Fruit fly (Drosophila melanogaster) whole organism, pupa: ENCODE data around the gene Ire1.

Experiments used
- CG10348 ChIP-seq: fragments of 200-800 bp; sonication (Bioruptor generic); IDR thresholded peaks from 2 replicates; pipeline ENCODE4 v1.3.6; 2022; ENCODE audit warnings: missing biosample characterization, missing genetic modification characterization
- CG12605 ChIP-seq: fragments of 200-800 bp; sonication (Bioruptor generic); IDR thresholded peaks from 2 replicates; pipeline ENCODE4 v1.3.6; 2022; ENCODE audit warnings: missing biosample characterization, missing genetic modification characterization
- CG13204 ChIP-seq: fragments of 200-800 bp; sonication (Bioruptor generic); optimal IDR thresholded peaks from 2 replicates; lab custom pipeline; 2018; ENCODE audit warnings: missing biosample characterization, mild to moderate bottlenecking, missing genetic modification characterization, moderate library complexity
- CG14655 ChIP-seq: fragments of 200-800 bp; sonication (Bioruptor generic); optimal IDR thresholded peaks from 3 replicates; lab custom pipeline; 2017; ENCODE audit warnings: mild to moderate bottlenecking, missing biosample characterization, missing genetic modification reagents, missing genetic modification characterization
- CG15710 ChIP-seq: fragments of 200-800 bp; sonication (Bioruptor generic); optimal IDR thresholded peaks from 2 replicates; lab custom pipeline; 2018; ENCODE audit warnings: missing biosample characterization, mild to moderate bottlenecking, missing genetic modification characterization, moderate library complexity
- CG17806 ChIP-seq: fragments of 200-800 bp; sonication (Bioruptor generic); optimal IDR thresholded peaks from 2 replicates; lab custom pipeline; 2018; ENCODE audit warnings: missing biosample characterization, mild to moderate bottlenecking, missing genetic modification characterization, moderate library complexity
- CG32121 ChIP-seq: fragments of 200-800 bp; sonication (Bioruptor generic); IDR thresholded peaks from 2 replicates; pipeline ENCODE4 v1.3.6; 2022; ENCODE audit warnings: missing biosample characterization, missing genetic modification characterization
- CG34367 ChIP-seq: fragments of 200-800 bp; sonication (Bioruptor generic); optimal IDR thresholded peaks from 2 replicates; lab custom pipeline; 2018; ENCODE audit warnings: missing biosample characterization, mild to moderate bottlenecking, missing genetic modification characterization
- CG4496 ChIP-seq: fragments of 200-800 bp; sonication (Bioruptor generic); IDR thresholded peaks from 3 replicates; pipeline ENCODE4 v1.3.6; 2022; ENCODE audit warnings: missing biosample characterization, missing genetic modification characterization
- CG8159 ChIP-seq: fragments of 200-800 bp; sonication (Bioruptor generic); optimal IDR thresholded peaks from 3 replicates; lab custom pipeline; 2018; ENCODE audit warnings: missing biosample characterization, mild to moderate bottlenecking, missing genetic modification characterization, moderate library complexity
- CG8301 ChIP-seq: fragments of 200-800 bp; sonication (Bioruptor generic); optimal IDR thresholded peaks from 2 replicates; lab custom pipeline; 2018; ENCODE audit warnings: missing biosample characterization, mild to moderate bottlenecking, missing genetic modification characterization
- CG9948 ChIP-seq: fragments of 200-800 bp; sonication (Bioruptor generic); optimal IDR thresholded peaks from 2 replicates; lab custom pipeline; 2018; ENCODE audit warnings: missing biosample characterization, mild to moderate bottlenecking, missing genetic modification characterization, moderate library complexity
- D1 ChIP-seq: fragments of 200-800 bp; sonication (Bioruptor generic); optimal IDR thresholded peaks from 2 replicates; lab custom pipeline; 2018; ENCODE audit warnings: missing biosample characterization, mild to moderate bottlenecking, missing genetic modification characterization, moderate library complexity
- EcR ChIP-seq: fragments of 200-800 bp; sonication (Bioruptor generic); optimal IDR thresholded peaks from 3 replicates; lab custom pipeline; 2019; ENCODE audit warnings: missing biosample characterization, missing genetic modification characterization, mild to moderate bottlenecking, moderate library complexity, missing genetic modification reagents
- Ets98B ChIP-seq: fragments of 200-800 bp; sonication (Bioruptor generic); IDR thresholded peaks from 2 replicates; pipeline ENCODE4 v1.3.6; 2022; ENCODE audit warnings: missing biosample characterization, missing genetic modification characterization
- Pif1A ChIP-seq: fragments of 200-800 bp; sonication (Bioruptor generic); optimal IDR thresholded peaks from 3 replicates; lab custom pipeline; 2016; ENCODE audit warnings: missing biosample characterization, missing genetic modification characterization
- Pif1B ChIP-seq: fragments of 200-800 bp; sonication (Bioruptor generic); optimal IDR thresholded peaks from 3 replicates; lab custom pipeline; 2016; ENCODE audit warnings: missing biosample characterization, missing genetic modification characterization
- Snoo ChIP-seq: fragments of 200-800 bp; sonication (Bioruptor generic); optimal IDR thresholded peaks from 3 replicates; lab custom pipeline; 2017; ENCODE audit warnings: missing biosample characterization, mild to moderate bottlenecking, missing genetic modification characterization, inconsistent platforms
- fd96Ca ChIP-seq: fragments of 200-800 bp; sonication (Bioruptor generic); IDR thresholded peaks from 3 replicates; pipeline ENCODE4 v1.3.6; 2022; ENCODE audit warnings: missing biosample characterization, missing genetic modification characterization
- gl ChIP-seq: fragments of 200-800 bp; sonication (Bioruptor generic); optimal IDR thresholded peaks from 2 replicates; lab custom pipeline; 2018; ENCODE audit warnings: missing biosample characterization, mild to moderate bottlenecking, missing genetic modification characterization
- rn ChIP-seq: fragments of 200-800 bp; sonication (Bioruptor generic); IDR thresholded peaks from 2 replicates; pipeline ENCODE4 v1.3.6; 2022; ENCODE audit warnings: missing biosample characterization, missing genetic modification characterization

The Ire1 gene

dm6 chr3R:19905932-19906439, 44.9 kb upstream of the Ire1 start:
- TF ChIP-seq Pif1B (peak; percentile 69), CG8159 (tag; lab: Kevin White, UChicago) (peak; percentile 84), Ets98B (GFP tag; lab: Robert Waterston, UW) (peak; percentile 83), CG14655 (GFP tag; lab: Kevin White, UChicago) (peak; percentile 83), rn (GFP tag; lab: Robert Waterston, UW) (no peak; the same call in 1 of the 2 replicates), fd96Ca (GFP tag; lab: Robert Waterston, UW) (peak; percentile 92), D1 (tag; lab: Kevin White, UChicago) (no peak), CG4496 (GFP tag; lab: Robert Waterston, UW) (peak; percentile 94), CG17806 (tag; lab: Kevin White, UChicago) (peak; percentile 78), CG15710 (tag; lab: Kevin White, UChicago) (peak; percentile 85), CG9948 (tag; lab: Kevin White, UChicago) (peak; percentile 78), Snoo (tag; lab: Kevin White, UChicago) (peak; percentile 87), CG32121 (GFP tag; lab: Robert Waterston, UW) (peak; percentile 91), CG12605 (peak; percentile 77), CG34367 (tag; lab: Kevin White, UChicago) (peak; percentile 82), gl (tag; lab: Kevin White, UChicago) (peak; percentile 74), CG13204 (GFP tag; lab: Kevin White, UChicago) (peak; percentile 57), Pif1A (GFP tag; lab: Kevin White, UChicago) (peak; percentile 83), CG10348 (GFP tag; lab: Robert Waterston, UW) (no peak; the same call in 1 of the 2 replicates), EcR (GFP tag; lab: Kevin White, UChicago) (peak; percentile 49), CG8301 (tag; lab: Kevin White, UChicago) (peak; percentile 78)

dm6 chr3R:19904865-19905373, 43.8 kb upstream of the Ire1 start, which contains the start of the genes Surf6 and RhoGAP92B:
TSS of gene Surf6 (minus strand) at chr3R:19904868.
TSS of gene RhoGAP92B (plus strand) at chr3R:19905164.
- no peak for TF ChIP-seq rn (GFP tag; lab: Robert Waterston, UW)
- peak; percentile 40 for TF ChIP-seq Snoo (tag; lab: Kevin White, UChicago)
- no peak for TF ChIP-seq CG13204 (GFP tag; lab: Kevin White, UChicago)
- no peak for TF ChIP-seq CG8301 (tag; lab: Kevin White, UChicago)
- no peak for TF ChIP-seq D1 (tag; lab: Kevin White, UChicago)
- no peak for TF ChIP-seq CG10348 (GFP tag; lab: Robert Waterston, UW)
- peak; percentile 43 for TF ChIP-seq CG15710 (tag; lab: Kevin White, UChicago)
- TF ChIP-seq CG9948 (tag; lab: Kevin White, UChicago), result no peak
- peak; percentile 29; the same call in 1 of the 3 replicates for TF ChIP-seq CG4496 (GFP tag; lab: Robert Waterston, UW)
- peak; percentile 68 for TF ChIP-seq CG32121 (GFP tag; lab: Robert Waterston, UW)
- TF ChIP-seq EcR (GFP tag; lab: Kevin White, UChicago), result peak; percentile 68
- peak; percentile 30 for TF ChIP-seq Pif1B
- peak; percentile 14 for TF ChIP-seq CG8159 (tag; lab: Kevin White, UChicago)
- peak; percentile 12 for TF ChIP-seq CG17806 (tag; lab: Kevin White, UChicago)
- no peak for TF ChIP-seq gl (tag; lab: Kevin White, UChicago)
- TF ChIP-seq CG14655 (GFP tag; lab: Kevin White, UChicago), result no peak
- TF ChIP-seq fd96Ca (GFP tag; lab: Robert Waterston, UW), result peak; percentile 40; the same call in 1 of the 3 replicates
- TF ChIP-seq Ets98B (GFP tag; lab: Robert Waterston, UW), result no peak
- no peak for TF ChIP-seq Pif1A (GFP tag; lab: Kevin White, UChicago)
- TF ChIP-seq CG12605, result peak; percentile 56; the same call in 1 of the 2 replicates
- TF ChIP-seq CG34367 (tag; lab: Kevin White, UChicago), result peak; percentile 44

DNA sequence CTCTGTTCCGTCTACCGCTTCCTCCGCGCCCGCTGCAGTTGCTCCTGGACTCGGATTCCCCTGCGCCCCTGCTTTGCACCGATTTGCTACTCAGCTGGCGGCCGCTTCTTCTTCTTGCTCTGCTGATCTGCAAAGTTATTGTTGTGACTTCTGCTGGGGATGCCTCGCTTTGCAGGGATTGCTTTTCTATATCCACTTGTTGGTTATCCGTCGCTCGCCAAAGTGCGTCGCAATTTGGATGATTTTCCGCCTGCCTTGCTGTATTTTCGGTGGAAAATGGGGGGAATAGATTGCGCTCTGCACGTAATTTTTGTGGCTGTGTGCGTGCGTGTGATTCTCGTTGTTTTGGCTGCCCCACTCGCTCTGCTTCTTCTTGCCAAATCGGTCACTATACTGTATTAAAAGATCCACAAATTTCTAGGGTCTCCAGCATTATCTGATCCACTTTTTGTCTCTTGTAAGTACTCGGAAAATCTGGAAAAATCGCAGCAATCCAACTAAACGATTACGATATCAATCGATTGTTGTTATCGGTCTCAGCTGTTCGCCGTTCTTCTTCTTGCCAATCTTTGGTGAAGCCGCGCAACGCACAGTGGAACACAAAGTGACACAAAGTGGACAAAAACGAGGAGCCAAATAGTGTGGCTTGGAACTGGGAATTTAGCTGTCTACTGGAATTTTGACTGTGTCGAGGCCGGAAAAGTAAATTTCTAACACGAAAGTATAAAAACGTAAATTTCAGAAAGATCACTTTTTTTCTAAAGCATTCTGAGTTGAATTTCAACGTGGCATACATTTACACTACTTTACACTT, 42.0 kb upstream of the Ire1 start, which contains the start of gene ClpX:
Gene ClpX, minus strand, starts transcription at position 764 of the 814 bp plus-strand sequence.
- peak; percentile 26; the same call in 1 of the 3 replicates for TF ChIP-seq CG4496 (GFP tag; lab: Robert Waterston, UW)
- TF ChIP-seq D1 (tag; lab: Kevin White, UChicago), result no peak
- TF ChIP-seq, all 21 proteins: peak for 1

dm6 chr3R:19902328-19902727, 41.2 kb upstream of the Ire1 start:
- TF ChIP-seq fd96Ca (GFP tag; lab: Robert Waterston, UW) (0 out of 3 replicates have a peak, but pooled peaks have one; percentile 5), Ets98B (GFP tag; lab: Robert Waterston, UW) (no peak)

DNA sequence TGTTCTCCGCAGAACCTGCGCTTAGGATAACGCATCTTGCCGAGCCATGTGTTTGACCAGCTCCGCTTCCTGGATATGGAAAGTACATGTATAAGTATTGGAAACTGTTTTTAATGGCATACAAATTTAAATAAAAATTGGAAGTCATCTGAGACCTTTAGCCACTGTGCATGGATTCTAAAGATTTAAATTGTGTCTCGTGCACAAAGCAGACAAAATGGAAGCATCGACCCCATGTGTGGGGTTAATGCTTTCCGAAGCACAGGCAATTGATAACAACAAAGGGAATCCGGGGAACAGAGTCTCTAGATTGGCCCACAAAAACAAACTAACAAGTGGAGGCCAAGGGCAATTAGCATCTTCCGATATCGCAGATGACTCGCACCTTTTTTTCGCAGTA, 40.7 kb upstream of the Ire1 start:
- TF ChIP-seq CG13204 (GFP tag; lab: Kevin White, UChicago) (no peak), Pif1A (GFP tag; lab: Kevin White, UChicago) (no peak), CG17806 (tag; lab: Kevin White, UChicago) (no peak), CG12605 (no peak), CG10348 (GFP tag; lab: Robert Waterston, UW) (no peak), CG15710 (tag; lab: Kevin White, UChicago) (no peak), CG8301 (tag; lab: Kevin White, UChicago) (no peak), CG8159 (tag; lab: Kevin White, UChicago) (no peak), gl (tag; lab: Kevin White, UChicago) (no peak), CG32121 (GFP tag; lab: Robert Waterston, UW) (no peak), D1 (tag; lab: Kevin White, UChicago) (no peak), CG9948 (tag; lab: Kevin White, UChicago) (no peak), Snoo (tag; lab: Kevin White, UChicago) (no peak), CG14655 (GFP tag; lab: Kevin White, UChicago) (no peak), CG4496 (GFP tag; lab: Robert Waterston, UW) (no peak), EcR (GFP tag; lab: Kevin White, UChicago) (no peak), CG34367 (tag; lab: Kevin White, UChicago) (no peak)
